Fruit fly (Drosophila melanogaster): ENCODE data around the gene lsn.

The lsn gene

dm6 chr3R:21825140-21825539 is 39.8 kb upstream of the lsn start (continued):
- no peak for TF ChIP-seq sisA (GFP tag; IDR thresholded peaks at IDR 0.05)
- TF ChIP-seq CG6813 (GFP tag; optimal IDR thresholded peaks at IDR 0.05), result peak; percentile 44
- no peak for TF ChIP-seq bowl (GFP tag; IDR thresholded peaks at IDR 0.05)
- peak; percentile 35; the same call in 1 of the 2 replicates for TF ChIP-seq CG31441 (GFP tag; IDR thresholded peaks at IDR 0.05)
- no peak for TF ChIP-seq CG12299 (tag; optimal IDR thresholded peaks at IDR 0.05)
- 0 out of 3 replicates have a peak, but pooled peaks have one; percentile 28 for TF ChIP-seq zfh1 (GFP tag; IDR thresholded peaks at IDR 0.05)
- TF ChIP-seq grau (tag; optimal IDR thresholded peaks at IDR 0.05), result no peak
- no peak for TF ChIP-seq YL-1 (GFP tag; optimal IDR thresholded peaks at IDR 0.05)
- TF ChIP-seq Bteb2 (GFP tag; optimal IDR thresholded peaks at IDR 0.05), result no peak
- TF ChIP-seq danr (GFP tag; IDR thresholded peaks at IDR 0.05), result no peak
- TF ChIP-seq CG18011 (GFP tag; optimal IDR thresholded peaks at IDR 0.05), result no peak
- TF ChIP-seq CG3838 (GFP tag; optimal IDR thresholded peaks at IDR 0.05), result no peak
- TF ChIP-seq ab (GFP tag; optimal IDR thresholded peaks at IDR 0.05), result no peak
- TF ChIP-seq CG9727 (GFP tag; optimal IDR thresholded peaks at IDR 0.05), result peak; percentile 56
- no peak for TF ChIP-seq CG14441 (GFP tag; IDR thresholded peaks at IDR 0.05)
- no peak for TF ChIP-seq esg (GFP tag; conservative IDR thresholded peaks at IDR 0.05)
- no peak for TF ChIP-seq CG17829 (tag; optimal IDR thresholded peaks at IDR 0.05)
- peak; percentile 36 for TF ChIP-seq fd64A (GFP tag; optimal IDR thresholded peaks at IDR 0.05)
- no peak for TF ChIP-seq HmgD (GFP tag; optimal IDR thresholded peaks at IDR 0.05)
- no peak for TF ChIP-seq CG13296 (GFP tag; optimal IDR thresholded peaks at IDR 0.05)
- no peak for TF ChIP-seq chif (GFP tag; optimal IDR thresholded peaks at IDR 0.05)
- peak; percentile 30 for TF ChIP-seq sqz (GFP tag; optimal IDR thresholded peaks at IDR 0.05)
- TF ChIP-seq CG33213 (GFP tag; optimal IDR thresholded peaks at IDR 0.05), result no peak
- no peak for TF ChIP-seq CG2116 (GFP tag; optimal IDR thresholded peaks at IDR 0.05)
- TF ChIP-seq CG9817 (tag; optimal IDR thresholded peaks at IDR 0.05), result no peak
- no peak for TF ChIP-seq CG6654 (GFP tag; optimal IDR thresholded peaks at IDR 0.05)
- TF ChIP-seq CHES-1-like (GFP tag; optimal IDR thresholded peaks at IDR 0.05), result no peak
- no peak for TF ChIP-seq CG10543 (GFP tag; optimal IDR thresholded peaks at IDR 0.05)
- no peak for TF ChIP-seq Aef1 (GFP tag; IDR thresholded peaks at IDR 0.05)
- TF ChIP-seq fd96Cb (tag; optimal IDR thresholded peaks at IDR 0.05), result peak; percentile 27
- TF ChIP-seq hbn (GFP tag; IDR thresholded peaks at IDR 0.05; ENCODE audit: partially characterized antibody), result no peak
- no peak for TF ChIP-seq CG15479 (GFP tag; optimal IDR thresholded peaks at IDR 0.05)
- no peak for TF ChIP-seq cwo (GFP tag; optimal IDR thresholded peaks at IDR 0.05)
- no peak for TF ChIP-seq Poxn (GFP tag; IDR thresholded peaks at IDR 0.05)
- no peak for TF ChIP-seq tup (GFP tag; optimal IDR thresholded peaks at IDR 0.05)
- TF ChIP-seq CG3407 (GFP tag; optimal IDR thresholded peaks at IDR 0.05), result no peak
- no peak for TF ChIP-seq nerfin-2 (GFP tag; IDR thresholded peaks at IDR 0.05; ENCODE audit: partially characterized antibody)
- peak; percentile 28 for TF ChIP-seq CG15011 (GFP tag; optimal IDR thresholded peaks at IDR 0.05)
- TF ChIP-seq chinmo (GFP tag; IDR thresholded peaks at IDR 0.05; ENCODE audit: partially characterized antibody), result no peak
- TF ChIP-seq aop (GFP tag; IDR thresholded peaks at IDR 0.05), result no peak
- no peak for TF ChIP-seq CG4854 (GFP tag; optimal IDR thresholded peaks at IDR 0.05)
- no peak for TF ChIP-seq onecut (GFP tag; IDR thresholded peaks at IDR 0.05)
- no peak for TF ChIP-seq Dip2 (GFP tag; IDR thresholded peaks at IDR 0.05)
- no peak for TF ChIP-seq ssp (GFP tag; IDR thresholded peaks at IDR 0.05)
- TF ChIP-seq CG6854 (GFP tag; optimal IDR thresholded peaks at IDR 0.05), result no peak
- no peak for TF ChIP-seq Jarid2 (GFP tag; optimal IDR thresholded peaks at IDR 0.05)
- TF ChIP-seq croc (GFP tag; conservative IDR thresholded peaks at IDR 0.05), result no peak
- no peak for TF ChIP-seq fu2 (GFP tag; optimal IDR thresholded peaks at IDR 0.05)
- no peak for TF ChIP-seq Usf (GFP tag; optimal IDR thresholded peaks at IDR 0.05)
- TF ChIP-seq Camta (GFP tag; optimal IDR thresholded peaks at IDR 0.05), result no peak
- peak; percentile 25 for TF ChIP-seq ac (GFP tag; optimal IDR thresholded peaks at IDR 0.05)
- TF ChIP-seq slp2 (GFP tag; optimal IDR thresholded peaks at IDR 0.05), result no peak
